Fruit fly (Drosophila melanogaster) whole organism, prepupa: ENCODE results near the gene CG5254.

Experiments
- CG11762 ChIP-seq: fragments of 200-800 bp; sonication (Bioruptor generic); optimal IDR thresholded peaks from 3 replicates; lab custom pipeline; 2016; ENCODE audit warnings: missing biosample characterization, missing genetic modification characterization; ENCODE audit not compliant: insufficient read depth
- Eip93F ChIP-seq: fragments of 200-800 bp; sonication (Bioruptor generic); optimal IDR thresholded peaks from 2 replicates; lab custom pipeline; 2016; ENCODE audit warnings: missing biosample characterization, mild to moderate bottlenecking, missing genetic modification characterization
- Ets96B ChIP-seq: fragments of 200-800 bp; optimal IDR thresholded peaks from 2 replicates; lab custom pipeline; 2019; ENCODE audit warnings: missing biosample characterization, mild to moderate bottlenecking, missing genetic modification characterization, moderate library complexity
- Sox14 ChIP-seq: fragments of 200-800 bp; sonication (Bioruptor generic); optimal IDR thresholded peaks from 3 replicates; lab custom pipeline; 2016; ENCODE audit warnings: missing biosample characterization, missing genetic modification characterization
- eg ChIP-seq: fragments of 200-800 bp; sonication (Bioruptor generic); IDR thresholded peaks from 3 replicates; pipeline ENCODE4 v1.3.6; 2022; ENCODE audit warnings: missing biosample characterization, missing genetic modification characterization

- no peak for TF ChIP-seq CG11762
- TF ChIP-seq eg = no peak
- no peak for TF ChIP-seq Ets96B (tag; lab: Kevin White, UChicago)
- TF ChIP-seq Sox14 (GFP tag; lab: Kevin White, UChicago) = no peak
- no peak for TF ChIP-seq Eip93F
These were observed 47.7 kb upstream of the CG5254 start for dm6 chrX:702484-702883.
